Worm (Caenorhabditis elegans) whole organism, L3 larva: ENCODE measurements around the gene cup-16.

Experiments used
- ZK546.5 ChIP-seq: sonication (generic microtip); optimal IDR thresholded peaks from 2 replicates; lab custom pipeline; 2017; ENCODE audit warnings: missing biosample characterization, missing genetic modification characterization
- aly-2 ChIP-seq: fragments of 150-350 bp; optimal IDR thresholded peaks from 2 replicates; lab custom pipeline; 2014; ENCODE audit warnings: missing biosample characterization, missing genetic modification characterization
- ceh-28 ChIP-seq: fragments of 150-350 bp; optimal IDR thresholded peaks from 2 replicates; lab custom pipeline; 2014; ENCODE audit warnings: missing biosample characterization, missing genetic modification reagents, missing genetic modification characterization
- ceh-82 ChIP-seq: fragments of 150-350 bp; optimal IDR thresholded peaks from 2 replicates; lab custom pipeline; 2014; ENCODE audit warnings: missing biosample characterization, missing genetic modification characterization
- egl-5 ChIP-seq: fragments of 150-350 bp; optimal IDR thresholded peaks from 2 replicates; lab custom pipeline; 2017; ENCODE audit warnings: missing biosample characterization, missing genetic modification reagents, missing genetic modification characterization, inconsistent platforms
- elt-1 ChIP-seq: fragments of 150-350 bp; optimal IDR thresholded peaks from 2 replicates; lab custom pipeline; 2014; ENCODE audit warnings: missing biosample characterization, missing genetic modification characterization
- elt-2 ChIP-seq: sonication (generic microtip); optimal IDR thresholded peaks from 2 replicates; lab custom pipeline; 2016; ENCODE audit warnings: missing genetic modification reagents, mild to moderate bottlenecking, missing genetic modification characterization, missing compliant biosample characterization
- elt-3 ChIP-seq, 3 experiments: fragments of 150-350 bp in 1 of 3; sonication (generic microtip) in 2 of 3; optimal IDR thresholded peaks; 2 replicates in 2 of 3; 4 replicates in 1 of 3; lab custom pipeline; 2014 to 2017; ENCODE audit warnings: missing biosample characterization in 3 of 3, missing genetic modification characterization in 3 of 3
- eor-1 ChIP-seq, 2 experiments: fragments of 150-350 bp; optimal IDR thresholded peaks; 2 replicates each; lab custom pipeline; 2014 to 2018; ENCODE audit warnings: missing biosample characterization in 2 of 2, missing genetic modification characterization in 2 of 2
- fos-1 ChIP-seq: fragments of 150-350 bp; optimal IDR thresholded peaks from 2 replicates; lab custom pipeline; 2014; ENCODE audit warnings: missing biosample characterization, missing genetic modification characterization
- hmg-11 ChIP-seq: sonication (generic microtip); optimal IDR thresholded peaks from 2 replicates; lab custom pipeline; 2016; ENCODE audit warnings: missing genetic modification characterization, missing compliant biosample characterization
- lin-15B ChIP-seq: fragments of 150-350 bp; optimal IDR thresholded peaks from 2 replicates; lab custom pipeline; 2014; ENCODE audit warnings: missing biosample characterization, missing genetic modification characterization
- lsy-12 ChIP-seq: sonication (generic microtip); optimal IDR thresholded peaks from 2 replicates; lab custom pipeline; 2016; ENCODE audit warnings: mild to moderate bottlenecking, missing genetic modification characterization, missing compliant biosample characterization
- mdl-1 ChIP-seq: fragments of 150-350 bp; optimal IDR thresholded peaks from 2 replicates; lab custom pipeline; 2014; ENCODE audit warnings: missing biosample characterization, missing genetic modification characterization
- nfya-1 ChIP-seq: sonication (generic microtip); optimal IDR thresholded peaks from 2 replicates; lab custom pipeline; 2017; ENCODE audit warnings: missing genetic modification characterization, mild to moderate bottlenecking, missing compliant biosample characterization, antibody characterized with exemption, moderate library complexity; ENCODE audit not compliant: insufficient read depth
- nhr-11 ChIP-seq: fragments of 150-350 bp; optimal IDR thresholded peaks from 2 replicates; lab custom pipeline; 2014; ENCODE audit warnings: missing biosample characterization, missing genetic modification characterization
- nhr-12 ChIP-seq: fragments of 150-350 bp; optimal IDR thresholded peaks from 2 replicates; lab custom pipeline; 2014; ENCODE audit warnings: missing biosample characterization, missing genetic modification characterization
- nhr-237 ChIP-seq: fragments of 150-350 bp; optimal IDR thresholded peaks from 2 replicates; lab custom pipeline; 2014; ENCODE audit warnings: missing biosample characterization, missing genetic modification characterization
- nhr-25 ChIP-seq: sonication (generic microtip); optimal IDR thresholded peaks from 2 replicates; lab custom pipeline; 2017; ENCODE audit warnings: missing biosample characterization, missing genetic modification characterization
- nhr-28 ChIP-seq: fragments of 150-350 bp; optimal IDR thresholded peaks from 2 replicates; lab custom pipeline; 2014; ENCODE audit warnings: missing biosample characterization, missing genetic modification characterization
- nhr-43 ChIP-seq: sonication (generic microtip); optimal IDR thresholded peaks from 2 replicates; lab custom pipeline; 2016; ENCODE audit warnings: mild to moderate bottlenecking, missing genetic modification characterization, missing compliant biosample characterization; ENCODE audit not compliant: poor library complexity, severe bottlenecking
- nhr-67 ChIP-seq: fragments of 150-350 bp; optimal IDR thresholded peaks from 2 replicates; lab custom pipeline; 2014; ENCODE audit warnings: missing biosample characterization, missing genetic modification characterization
- nhr-77 ChIP-seq: fragments of 150-350 bp; optimal IDR thresholded peaks from 2 replicates; lab custom pipeline; 2014; ENCODE audit warnings: missing biosample characterization, missing genetic modification characterization
- pha-4 ChIP-seq: fragments of 150-350 bp; optimal IDR thresholded peaks from 2 replicates; lab custom pipeline; 2014; ENCODE audit warnings: missing biosample characterization, missing genetic modification reagents, missing genetic modification characterization
- pqm-1 ChIP-seq: fragments of 150-350 bp; optimal IDR thresholded peaks from 2 replicates; lab custom pipeline; 2017; ENCODE audit warnings: missing biosample characterization, missing genetic modification characterization, inconsistent platforms
- sea-2 ChIP-seq: fragments of 150-350 bp; sonication (generic microtip); optimal IDR thresholded peaks from 4 replicates; lab custom pipeline; 2014; ENCODE audit warnings: missing biosample characterization, missing genetic modification reagents, missing genetic modification characterization
- skn-1 ChIP-seq: fragments of 150-350 bp; optimal IDR thresholded peaks from 2 replicates; lab custom pipeline; 2014; ENCODE audit warnings: missing biosample characterization, missing genetic modification characterization
- snpc-4 ChIP-seq: fragments of 150-350 bp; optimal IDR thresholded peaks from 2 replicates; lab custom pipeline; 2014; ENCODE audit warnings: missing biosample characterization, missing genetic modification characterization
- tbx-2 ChIP-seq: sonication (generic microtip); optimal IDR thresholded peaks from 2 replicates; lab custom pipeline; 2016; ENCODE audit warnings: mild to moderate bottlenecking, missing genetic modification characterization, missing compliant biosample characterization
- unc-39 ChIP-seq: sonication (generic microtip); optimal IDR thresholded peaks from 4 replicates; lab custom pipeline; 2017; ENCODE audit warnings: missing biosample characterization, missing genetic modification characterization
- zag-1 ChIP-seq: fragments of 150-350 bp; optimal IDR thresholded peaks from 2 replicates; lab custom pipeline; 2014; ENCODE audit warnings: missing biosample characterization, missing genetic modification characterization
- ztf-11 ChIP-seq: fragments of 150-350 bp; optimal IDR thresholded peaks from 2 replicates; lab custom pipeline; 2014; ENCODE audit warnings: missing biosample characterization, missing genetic modification characterization
- ztf-4 ChIP-seq: fragments of 150-350 bp; optimal IDR thresholded peaks from 2 replicates; lab custom pipeline; 2014; ENCODE audit warnings: missing biosample characterization, missing genetic modification characterization

cup-16 gene

DNA sequence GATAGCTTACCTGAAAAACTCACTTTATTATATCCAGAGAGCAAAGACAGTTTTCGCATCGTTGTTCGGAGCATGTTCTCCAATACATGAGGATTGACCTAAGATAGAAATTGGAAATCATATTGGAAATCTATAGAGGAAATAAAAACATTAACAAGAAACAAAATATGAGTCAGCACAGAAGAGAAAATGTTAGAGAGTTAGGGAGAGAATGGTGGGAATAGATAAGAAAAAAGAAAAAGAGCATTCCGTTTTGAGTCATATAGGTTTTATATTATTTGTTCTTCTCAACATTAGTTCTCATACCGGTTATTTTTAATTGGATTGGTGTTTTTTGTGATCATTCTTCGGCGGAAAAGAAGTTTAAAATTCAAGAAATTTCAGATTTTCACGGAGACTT is 22.1 kb upstream of the cup-16 start, which contains the start of gene hgap-2:
hgap-2 (minus strand) TSS at position 101 of the 400 bp plus-strand sequence.
- TF ChIP-seq lin-15B (no peak), aly-2 (no peak), nhr-28 (tag; lab: Kevin White, UChicago) (no peak), fos-1 (tag; lab: Kevin White, UChicago) (no peak), pha-4 (tag; lab: Kevin White, UChicago) (peak; percentile 4), nhr-237 (tag; lab: Kevin White, UChicago) (no peak), pqm-1 (peak; percentile 19), ceh-28 (no peak), elt-3 (tag; optimal IDR thresholded peaks at IDR 0.05; lab: Kevin White, UChicago) (no peak), nhr-25 (no peak), ztf-4 (tag; lab: Kevin White, UChicago) (no peak)

DNA sequence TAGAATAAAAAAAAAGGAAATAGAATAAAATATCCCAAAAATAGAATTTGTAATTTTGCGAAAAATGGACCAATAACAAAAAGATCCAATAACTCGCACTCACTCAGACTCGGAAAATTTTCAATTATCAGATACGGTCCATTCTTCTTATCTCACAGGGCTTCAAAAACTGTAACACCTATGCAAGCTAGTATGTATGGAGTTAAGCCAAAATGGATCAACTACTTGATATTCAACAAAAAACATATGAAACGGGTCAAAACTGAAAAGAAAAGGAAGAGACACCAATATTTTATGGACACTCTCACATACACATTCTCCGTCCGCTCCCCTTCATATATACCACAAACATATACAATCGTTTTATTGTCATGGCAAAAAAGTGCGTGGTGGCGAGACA is 21.3 kb upstream of the cup-16 start, which contains the start of gene C34C6.9:
C34C6.9 (plus strand) TSS at position 301 of the 400 bp plus-strand sequence.
- no peak for TF ChIP-seq nfya-1 (tag; lab: Kevin White, UChicago)
- TF ChIP-seq tbx-2 (tag; lab: Kevin White, UChicago): no peak
- no peak for TF ChIP-seq fos-1 (tag; lab: Kevin White, UChicago)
- no peak for TF ChIP-seq nhr-43 (tag; lab: Kevin White, UChicago)
- TF ChIP-seq zag-1: no peak
- no peak for TF ChIP-seq sea-2 (GFP tag; lab: Kevin White, UChicago)
- TF ChIP-seq elt-1 (tag; lab: Kevin White, UChicago): no peak
- no peak for TF ChIP-seq nhr-11 (tag; lab: Kevin White, UChicago)
- no peak for TF ChIP-seq snpc-4 (tag; lab: Kevin White, UChicago)
- no peak for TF ChIP-seq nhr-77 (tag; lab: Kevin White, UChicago)
- no peak for TF ChIP-seq elt-3 (tag; optimal IDR thresholded peaks at IDR 0.05; lab: Kevin White, UChicago)
- no peak for TF ChIP-seq ceh-28
- no peak for TF ChIP-seq skn-1 (tag; lab: Kevin White, UChicago)
- TF ChIP-seq ZK546.5 (tag; lab: Kevin White, UChicago): no peak
- no peak for TF ChIP-seq nhr-12 (tag; lab: Kevin White, UChicago)
- TF ChIP-seq nhr-237 (tag; lab: Kevin White, UChicago): no peak
- no peak for TF ChIP-seq lsy-12 (tag; lab: Kevin White, UChicago)
- no peak for TF ChIP-seq ztf-4 (tag; lab: Kevin White, UChicago)

DNA sequence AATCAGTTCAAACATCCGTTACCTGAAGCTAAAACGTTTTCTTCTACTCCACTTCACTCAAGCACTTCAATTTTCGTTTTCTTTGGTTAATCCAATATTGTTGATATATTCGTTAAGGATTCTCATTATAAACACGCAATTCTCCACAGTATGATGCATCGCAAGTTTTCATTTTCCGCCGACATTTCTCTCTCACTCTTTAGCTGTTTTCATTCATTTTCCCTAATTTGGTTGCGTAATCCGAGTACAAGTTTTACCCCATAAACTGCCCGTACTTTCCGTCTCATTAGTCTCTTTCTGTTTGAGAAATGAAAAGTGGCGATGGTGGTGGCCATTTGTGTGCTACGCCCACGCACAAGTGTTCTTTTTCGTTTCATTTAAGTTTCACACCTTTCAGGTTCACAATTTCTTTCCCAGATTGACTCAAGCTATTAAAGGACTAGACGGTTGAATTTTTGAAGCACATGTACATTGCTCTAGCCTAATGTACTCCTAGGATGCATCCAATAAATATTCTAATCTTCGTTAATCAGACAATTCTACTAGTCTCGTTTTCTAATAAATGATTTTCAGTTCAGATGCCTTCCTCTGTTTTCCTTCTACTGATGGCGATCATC is 15.5 kb upstream of the cup-16 start, which contains the start of gene C34C6.3:
C34C6.3 (plus strand) TSS at position 567 of the 617 bp plus-strand sequence.
- TF ChIP-seq unc-39 (tag; lab: Kevin White, UChicago) (no peak), egl-5 (tag; lab: Kevin White, UChicago) (no peak), eor-1 (tag; optimal IDR thresholded peaks at IDR 0.05; lab: Kevin White, UChicago) (no peak), elt-2 (no peak), hmg-11 (tag; lab: Kevin White, UChicago) (no peak), ceh-82 (tag; lab: Kevin White, UChicago) (no peak), ztf-4 (tag; lab: Kevin White, UChicago) (no peak), elt-3 (tag; optimal IDR thresholded peaks at IDR 0.05; lab: Kevin White, UChicago) (no peak), ZK546.5 (tag; lab: Kevin White, UChicago) (no peak), ceh-28 (no peak), nhr-28 (tag; lab: Kevin White, UChicago) (no peak), nhr-25 (no peak), nhr-77 (tag; lab: Kevin White, UChicago) (no peak), pha-4 (tag; lab: Kevin White, UChicago) (no peak), tbx-2 (tag; lab: Kevin White, UChicago) (no peak)

DNA sequence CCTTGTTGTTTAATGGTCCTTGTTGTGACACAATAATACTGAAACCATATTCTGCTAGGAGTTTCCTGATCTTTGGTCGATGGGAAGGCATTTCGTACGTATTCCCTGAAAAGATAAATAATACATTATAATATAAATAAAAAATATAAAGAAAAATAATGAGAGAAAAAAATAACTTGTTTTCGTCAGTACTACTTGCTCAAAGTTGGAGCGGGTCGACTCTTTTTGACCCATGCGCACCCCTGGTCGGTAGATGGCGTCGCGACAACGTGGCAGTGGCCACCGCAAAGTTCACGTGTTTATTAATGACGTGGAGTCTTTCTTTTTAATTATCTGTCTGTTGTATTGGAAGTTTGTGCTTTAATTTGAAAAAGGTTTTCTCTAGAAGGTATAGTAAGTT is 11.2 kb upstream of the cup-16 start, which contains the start of gene C34C6.10:
C34C6.10 (minus strand) TSS at position 101 of the 400 bp plus-strand sequence.
- TF ChIP-seq mdl-1 (tag; lab: Kevin White, UChicago) (no peak), skn-1 (tag; lab: Kevin White, UChicago) (no peak), unc-39 (tag; lab: Kevin White, UChicago) (no peak), lin-15B (no peak)
- TF ChIP-seq, all 47 proteins: peak for 0

DNA sequence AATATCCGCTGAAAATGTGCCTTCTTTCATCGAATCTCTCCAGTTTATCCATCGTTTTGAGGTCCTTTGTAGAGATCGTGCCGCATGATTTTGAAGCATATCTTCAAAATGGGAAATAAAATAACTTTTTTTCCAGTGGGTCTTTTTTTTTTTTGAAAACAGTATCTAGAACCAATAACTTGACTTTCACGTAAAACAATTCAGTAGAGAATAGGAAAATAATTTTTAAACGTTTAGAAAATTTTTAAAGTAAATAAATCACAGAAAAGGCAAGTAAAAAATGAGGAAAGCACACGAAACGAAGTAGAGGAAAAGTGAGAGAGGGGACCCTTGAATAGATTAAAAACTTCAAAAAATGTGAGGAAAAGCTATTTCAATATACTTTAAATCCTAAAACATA is 8.1 kb upstream of the cup-16 start, which contains the start of gene chdh-1:
chdh-1 (minus strand) TSS at position 101 of the 400 bp plus-strand sequence.
- TF ChIP-seq egl-5 (tag; lab: Kevin White, UChicago) (no peak), ztf-11 (tag; lab: Kevin White, UChicago) (no peak), nhr-67 (no peak)
- TF ChIP-seq, all 47 proteins: peak for 0
